Worm (Caenorhabditis elegans) whole organism, young adult: ENCODE results near the gene ZK813.5.

Experiments
- B0019.2 ChIP-seq: fragments of 200-800 bp; sonication (Bioruptor generic); conservative IDR thresholded peaks from 2 replicates; pipeline ENCODE4 v1.3.6; 2022; ENCODE audit warnings: missing genetic modification reagents, missing genetic modification characterization, missing compliant biosample characterization
- B0336.3 ChIP-seq: fragments of 200-800 bp; sonication (Bioruptor generic); IDR thresholded peaks from 2 replicates; pipeline ENCODE4 v1.3.6; 2022; ENCODE audit warnings: missing genetic modification characterization, missing compliant biosample characterization
- F57A8.1 ChIP-seq: fragments of 200-800 bp; sonication (Bioruptor generic); optimal IDR thresholded peaks from 2 replicates; lab custom pipeline; 2018; ENCODE audit warnings: mild to moderate bottlenecking, missing genetic modification characterization, moderate library complexity, missing compliant biosample characterization
- T26A5.8 ChIP-seq: sonication (generic microtip); optimal IDR thresholded peaks from 2 replicates; lab custom pipeline; 2016; ENCODE audit warnings: missing genetic modification characterization, missing compliant biosample characterization
- ceh-40 ChIP-seq: fragments of 200-800 bp; sonication (Bioruptor generic); IDR thresholded peaks from 2 replicates; pipeline ENCODE4 v1.3.6; 2022; ENCODE audit warnings: missing genetic modification characterization, missing compliant biosample characterization
- dpl-1 ChIP-seq: fragments of 150-350 bp; optimal IDR thresholded peaks from 2 replicates; lab custom pipeline; 2014; ENCODE audit warnings: missing biosample characterization, missing genetic modification reagents, missing genetic modification characterization
- efl-1 ChIP-seq: fragments of 150-350 bp; optimal IDR thresholded peaks from 2 replicates; lab custom pipeline; 2014; ENCODE audit warnings: missing biosample characterization, missing genetic modification reagents, missing genetic modification characterization
- hsf-1 ChIP-seq: fragments of 200-800 bp; sonication (Bioruptor generic); IDR thresholded peaks from 2 replicates; pipeline ENCODE4 v1.3.6; 2022; ENCODE audit warnings: missing genetic modification reagents, missing genetic modification characterization, missing compliant biosample characterization
- lsy-27 ChIP-seq: sonication (generic microtip); optimal IDR thresholded peaks from 2 replicates; lab custom pipeline; 2017; ENCODE audit warnings: missing genetic modification characterization, mild to moderate bottlenecking, missing compliant biosample characterization, antibody characterized with exemption, missing genotype, borderline replicate concordance; ENCODE audit not compliant: insufficient read depth
- madf-10 ChIP-seq: sonication (generic microtip); optimal IDR thresholded peaks from 2 replicates; lab custom pipeline; 2016; ENCODE audit warnings: mild to moderate bottlenecking, missing genetic modification characterization, missing compliant biosample characterization
- pha-4 ChIP-seq: fragments of 150-350 bp; sonication (generic microtip); optimal IDR thresholded peaks from 2 replicates; lab custom pipeline; 2014; ENCODE audit warnings: missing biosample characterization, missing genetic modification reagents, missing genetic modification characterization
- ztf-26 ChIP-seq: sonication (generic microtip); optimal IDR thresholded peaks from 2 replicates; lab custom pipeline; 2017; ENCODE audit warnings: missing genetic modification characterization, missing compliant biosample characterization
- ztf-6 ChIP-seq: fragments of 200-800 bp; sonication (Bioruptor generic); IDR thresholded peaks from 2 replicates; pipeline ENCODE4 v1.3.6; 2022; ENCODE audit warnings: missing genetic modification reagents, missing genetic modification characterization, missing compliant biosample characterization

DNA sequence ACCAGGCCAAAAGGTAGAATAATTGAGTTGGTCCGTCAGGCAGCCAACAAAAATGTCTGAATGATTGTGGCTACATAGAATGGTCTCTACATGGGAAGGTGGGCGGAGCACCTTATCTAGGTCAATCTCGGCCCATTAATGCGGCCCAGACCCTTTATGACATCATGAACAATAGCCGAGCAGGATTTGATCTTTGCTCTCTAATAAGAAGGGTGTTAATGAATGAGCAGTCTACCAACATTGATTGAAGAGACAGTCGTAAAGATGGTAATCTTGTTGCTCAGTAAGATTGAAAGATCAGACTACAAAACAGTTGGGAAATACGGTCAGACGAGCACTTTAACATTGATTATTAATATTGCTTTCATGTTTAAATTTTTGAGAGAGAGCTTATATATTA lies 50.6 kb downstream of the ZK813.5 start:
- TF ChIP-seq lsy-27 (tag; lab: Kevin White, UChicago), result no peak
- no peak for TF ChIP-seq ztf-6 (GFP tag; lab: Robert Waterston, UW)
- no peak for TF ChIP-seq F57A8.1 (GFP tag; lab: Kevin White, UChicago)
- TF ChIP-seq ztf-26 (tag; lab: Kevin White, UChicago), result no peak
- TF ChIP-seq T26A5.8, result no peak
- TF ChIP-seq ceh-40 (GFP tag; lab: Robert Waterston, UW), result no peak
- TF ChIP-seq pha-4 (tag; lab: Kevin White, UChicago), result no peak
- no peak for TF ChIP-seq madf-10 (tag; lab: Kevin White, UChicago)
- no peak for TF ChIP-seq B0336.3
- TF ChIP-seq hsf-1 (GFP tag; lab: Robert Waterston, UW), result no peak
- no peak for TF ChIP-seq B0019.2 (GFP tag; lab: Robert Waterston, UW)
- TF ChIP-seq efl-1 (GFP tag; lab: Kevin White, UChicago), result no peak
- no peak for TF ChIP-seq dpl-1 (GFP tag; lab: Kevin White, UChicago)
